Worm (Caenorhabditis elegans) whole organism, L3 larva: ENCODE measurements around the gene F36H12.4.
"Not testable (repeated sequence)": the region's sequence is repeated elsewhere in the genome, so short reads cannot be mapped to it uniquely, and the experiment has no call there.

Experiments used
- ZK546.5 ChIP-seq: sonication (generic microtip); optimal IDR thresholded peaks from 2 replicates; lab custom pipeline; 2017; ENCODE audit warnings: missing biosample characterization, missing genetic modification characterization
- aly-2 ChIP-seq: fragments of 150-350 bp; optimal IDR thresholded peaks from 2 replicates; lab custom pipeline; 2014; ENCODE audit warnings: missing biosample characterization, missing genetic modification characterization
- ama-1 ChIP-seq: fragments of 150-350 bp; optimal IDR thresholded peaks from 2 replicates; lab custom pipeline; 2018
- ceh-28 ChIP-seq: fragments of 150-350 bp; optimal IDR thresholded peaks from 2 replicates; lab custom pipeline; 2014; ENCODE audit warnings: missing biosample characterization, missing genetic modification reagents, missing genetic modification characterization
- ceh-82 ChIP-seq: fragments of 150-350 bp; optimal IDR thresholded peaks from 2 replicates; lab custom pipeline; 2014; ENCODE audit warnings: missing biosample characterization, missing genetic modification characterization
- ceh-9 ChIP-seq: sonication (generic microtip); optimal IDR thresholded peaks from 2 replicates; lab custom pipeline; 2018; ENCODE audit warnings: missing biosample characterization, missing genetic modification characterization
- daf-12 ChIP-seq: fragments of 150-350 bp; optimal IDR thresholded peaks from 2 replicates; lab custom pipeline; 2014; ENCODE audit warnings: missing biosample characterization, missing genetic modification reagents, missing genetic modification characterization
- egl-27 ChIP-seq: sonication (generic microtip); optimal IDR thresholded peaks from 4 replicates; lab custom pipeline; 2017; ENCODE audit warnings: missing biosample characterization, missing genetic modification reagents, missing genetic modification characterization
- egl-5 ChIP-seq: fragments of 150-350 bp; optimal IDR thresholded peaks from 2 replicates; lab custom pipeline; 2017; ENCODE audit warnings: missing biosample characterization, missing genetic modification reagents, missing genetic modification characterization, inconsistent platforms
- fkh-10 ChIP-seq: sonication (generic microtip); optimal IDR thresholded peaks from 2 replicates; lab custom pipeline; 2017; ENCODE audit warnings: missing biosample characterization, missing genetic modification reagents, missing genetic modification characterization
- fos-1 ChIP-seq: fragments of 150-350 bp; optimal IDR thresholded peaks from 2 replicates; lab custom pipeline; 2014; ENCODE audit warnings: missing biosample characterization, missing genetic modification characterization
- hmg-11 ChIP-seq: sonication (generic microtip); optimal IDR thresholded peaks from 2 replicates; lab custom pipeline; 2016; ENCODE audit warnings: missing genetic modification characterization, missing compliant biosample characterization
- jun-1 ChIP-seq: fragments of 150-350 bp; optimal IDR thresholded peaks from 2 replicates; lab custom pipeline; 2014; ENCODE audit warnings: missing biosample characterization, missing genetic modification reagents, missing genetic modification characterization
- lin-39 ChIP-seq: fragments of 150-350 bp; optimal IDR thresholded peaks from 2 replicates; lab custom pipeline; 2018; ENCODE audit warnings: missing biosample characterization, missing genetic modification reagents, missing genetic modification characterization
- lsy-12 ChIP-seq: sonication (generic microtip); optimal IDR thresholded peaks from 2 replicates; lab custom pipeline; 2016; ENCODE audit warnings: mild to moderate bottlenecking, missing genetic modification characterization, missing compliant biosample characterization
- mdl-1 ChIP-seq: fragments of 150-350 bp; optimal IDR thresholded peaks from 2 replicates; lab custom pipeline; 2014; ENCODE audit warnings: missing biosample characterization, missing genetic modification characterization
- mml-1 ChIP-seq: fragments of 150-350 bp; sonication (generic microtip); optimal IDR thresholded peaks from 3 replicates; lab custom pipeline; 2014; ENCODE audit warnings: missing biosample characterization, missing genetic modification characterization
- nfya-1 ChIP-seq: sonication (generic microtip); optimal IDR thresholded peaks from 2 replicates; lab custom pipeline; 2017; ENCODE audit warnings: missing genetic modification characterization, mild to moderate bottlenecking, missing compliant biosample characterization, antibody characterized with exemption, moderate library complexity; ENCODE audit not compliant: insufficient read depth
- nhr-12 ChIP-seq: fragments of 150-350 bp; optimal IDR thresholded peaks from 2 replicates; lab custom pipeline; 2014; ENCODE audit warnings: missing biosample characterization, missing genetic modification characterization
- nhr-23 ChIP-seq: fragments of 150-350 bp; optimal IDR thresholded peaks from 2 replicates; lab custom pipeline; 2014; ENCODE audit warnings: missing biosample characterization, missing genetic modification reagents, missing genetic modification characterization
- nhr-25 ChIP-seq: sonication (generic microtip); optimal IDR thresholded peaks from 2 replicates; lab custom pipeline; 2017; ENCODE audit warnings: missing biosample characterization, missing genetic modification characterization
- nhr-28 ChIP-seq: fragments of 150-350 bp; optimal IDR thresholded peaks from 2 replicates; lab custom pipeline; 2014; ENCODE audit warnings: missing biosample characterization, missing genetic modification characterization
- nhr-43 ChIP-seq: sonication (generic microtip); optimal IDR thresholded peaks from 2 replicates; lab custom pipeline; 2016; ENCODE audit warnings: mild to moderate bottlenecking, missing genetic modification characterization, missing compliant biosample characterization; ENCODE audit not compliant: poor library complexity, severe bottlenecking
- nhr-76 ChIP-seq: fragments of 150-350 bp; sonication (generic microtip); optimal IDR thresholded peaks from 5 replicates; lab custom pipeline; 2014; ENCODE audit warnings: missing biosample characterization, missing genetic modification characterization
- pqm-1 ChIP-seq: fragments of 150-350 bp; optimal IDR thresholded peaks from 2 replicates; lab custom pipeline; 2017; ENCODE audit warnings: missing biosample characterization, missing genetic modification characterization, inconsistent platforms
- skn-1 ChIP-seq: fragments of 150-350 bp; optimal IDR thresholded peaks from 2 replicates; lab custom pipeline; 2014; ENCODE audit warnings: missing biosample characterization, missing genetic modification characterization
- snpc-4 ChIP-seq: fragments of 150-350 bp; optimal IDR thresholded peaks from 2 replicates; lab custom pipeline; 2014; ENCODE audit warnings: missing biosample characterization, missing genetic modification characterization
- unc-39 ChIP-seq: sonication (generic microtip); optimal IDR thresholded peaks from 4 replicates; lab custom pipeline; 2017; ENCODE audit warnings: missing biosample characterization, missing genetic modification characterization
- unc-62 ChIP-seq: fragments of 150-350 bp; sonication (generic microtip); optimal IDR thresholded peaks from 4 replicates; lab custom pipeline; 2014; ENCODE audit warnings: missing biosample characterization, missing genetic modification reagents, missing genetic modification characterization
- zag-1 ChIP-seq: fragments of 150-350 bp; optimal IDR thresholded peaks from 2 replicates; lab custom pipeline; 2014; ENCODE audit warnings: missing biosample characterization, missing genetic modification characterization
- ztf-4 ChIP-seq: fragments of 150-350 bp; optimal IDR thresholded peaks from 2 replicates; lab custom pipeline; 2014; ENCODE audit warnings: missing biosample characterization, missing genetic modification characterization

Gene F36H12.4

ce11 chrIV:5268803-5269202 is at the start of gene F36H12.4:
Gene F36H12.4, plus strand, starts transcription at chrIV:5269103.
- TF ChIP-seq lsy-12 (tag; lab: Kevin White, UChicago) (no peak), zag-1 (tag; lab: Kevin White, UChicago) (no peak), nhr-23 (tag; lab: Kevin White, UChicago) (no peak), nhr-12 (no peak), ceh-9 (tag; lab: Kevin White, UChicago) (no peak)

DNA sequence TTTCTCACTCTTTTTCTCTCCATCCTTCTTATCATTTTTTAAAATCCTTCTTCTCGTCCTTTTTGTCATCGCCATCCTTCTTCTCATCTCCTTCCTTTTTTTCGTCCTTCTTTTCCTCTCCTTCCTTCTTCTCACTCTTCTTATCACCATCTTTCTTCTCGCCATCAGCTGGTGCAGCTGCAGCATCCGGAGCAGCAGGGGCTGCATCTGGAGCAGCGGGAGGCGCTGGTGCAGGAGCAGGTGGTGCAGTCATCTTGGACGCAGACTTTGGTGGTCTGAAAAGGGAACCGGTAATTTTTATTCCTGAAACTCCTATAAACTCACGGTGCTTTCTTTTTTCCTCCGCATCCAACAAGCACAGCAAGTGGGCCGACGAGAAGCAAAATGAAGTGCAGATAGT is 47.2 kb upstream of the F36H12.4 start:
- TF ChIP-seq ceh-9 (tag; lab: Kevin White, UChicago) = no peak
- no peak for TF ChIP-seq ZK546.5 (tag; lab: Kevin White, UChicago)
- no peak for TF ChIP-seq egl-5 (tag; lab: Kevin White, UChicago)
- no peak for TF ChIP-seq fos-1
- TF ChIP-seq nhr-25 (tag; lab: Kevin White, UChicago) = no peak
- TF ChIP-seq unc-62 (GFP tag; lab: Kevin White, UChicago) = no peak
- TF ChIP-seq jun-1 (tag; lab: Kevin White, UChicago) = no peak
- TF ChIP-seq ztf-4 (tag; lab: Kevin White, UChicago) = no peak
- no peak for TF ChIP-seq ama-1
- TF ChIP-seq hmg-11 = no peak
- no peak for TF ChIP-seq daf-12
- TF ChIP-seq aly-2 = no peak
- TF ChIP-seq egl-27 (tag; lab: Kevin White, UChicago) = no peak
- TF ChIP-seq ceh-28 (tag; lab: Kevin White, UChicago) = no peak
- no peak for TF ChIP-seq skn-1 (tag; lab: Kevin White, UChicago)
- no peak for TF ChIP-seq nhr-43 (tag; lab: Kevin White, UChicago)
- TF ChIP-seq fkh-10 (GFP tag; lab: Kevin White, UChicago) = no peak

DNA sequence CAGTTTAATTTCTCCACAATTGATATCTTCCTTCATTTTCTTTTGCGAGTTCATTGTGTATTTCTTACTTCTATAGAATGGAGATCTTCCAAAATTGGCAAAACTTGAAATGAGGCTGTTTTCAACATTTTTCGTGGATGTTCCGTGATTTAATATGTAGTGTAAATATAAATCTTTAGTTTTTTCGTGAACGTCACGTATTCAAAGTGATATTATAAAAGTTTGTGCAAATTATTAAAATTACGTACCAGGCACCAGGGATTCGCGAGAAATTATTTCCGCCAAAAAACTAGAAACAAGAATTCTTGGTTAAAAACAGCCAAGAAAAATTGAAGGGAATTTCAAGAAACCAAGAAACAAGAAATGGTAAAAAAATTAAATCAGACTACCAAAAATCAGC is 44.7 kb upstream of the F36H12.4 start, which contains the start of gene Y59E9AL.8:
Y59E9AL.8 (minus strand) TSS at position 101 of the 400 bp plus-strand sequence.
- no peak for TF ChIP-seq mml-1 (tag; lab: Kevin White, UChicago)
- no peak for TF ChIP-seq nhr-76 (tag; lab: Kevin White, UChicago)
- TF ChIP-seq egl-27 (tag; lab: Kevin White, UChicago) = no peak
- no peak for TF ChIP-seq unc-62 (GFP tag; lab: Kevin White, UChicago)
- no peak for TF ChIP-seq egl-5 (tag; lab: Kevin White, UChicago)

ce11 chrIV:5225277-5225822 is 43.6 kb upstream of the F36H12.4 start, which contains the start of gene cylc-1:
Gene cylc-1, minus strand, starts transcription at chrIV:5225772.
- not testable (repeated sequence) for TF ChIP-seq zag-1 (tag; lab: Kevin White, UChicago); egl-27 (tag; lab: Kevin White, UChicago); ama-1

ce11 chrIV:5226552-5226951 is 42.4 kb upstream of the F36H12.4 start, which contains the start of gene nsph-4.1:
Gene nsph-4.1, plus strand, starts transcription at chrIV:5226852.
- TF ChIP-seq unc-39 (tag; lab: Kevin White, UChicago); snpc-4 (tag; lab: Kevin White, UChicago); mdl-1: not testable (repeated sequence)

DNA sequence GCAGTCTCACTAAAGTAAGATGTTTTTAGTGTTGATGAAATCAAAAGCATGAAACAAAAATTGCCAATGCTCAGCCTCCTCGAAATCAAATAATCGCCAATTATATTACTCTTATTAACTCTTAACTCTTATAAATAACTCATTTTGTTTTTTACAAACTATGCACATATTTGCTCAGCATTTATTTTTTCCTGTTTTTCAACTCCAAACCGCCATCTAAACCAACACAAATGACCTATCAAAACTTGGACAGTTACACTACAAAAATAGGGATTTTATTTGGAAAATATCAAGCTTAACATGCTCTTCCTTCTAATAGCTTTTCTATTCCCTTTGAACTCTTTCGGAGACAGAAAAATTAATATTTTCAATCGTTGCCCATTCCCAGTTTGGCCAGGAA is 40.3 kb upstream of the F36H12.4 start, which contains the start of gene thn-6:
thn-6 (plus strand) TSS at position 301 of the 400 bp plus-strand sequence.
- no peak for TF ChIP-seq pqm-1
- no peak for TF ChIP-seq ceh-82 (tag; lab: Kevin White, UChicago)
- no peak for TF ChIP-seq nhr-76 (tag; lab: Kevin White, UChicago)
- no peak for TF ChIP-seq fkh-10 (GFP tag; lab: Kevin White, UChicago)
- TF ChIP-seq nfya-1 (tag; lab: Kevin White, UChicago) = no peak
- no peak for TF ChIP-seq nhr-28 (tag; lab: Kevin White, UChicago)
- TF ChIP-seq lin-39 = no peak
- no peak for TF ChIP-seq ama-1
- TF ChIP-seq unc-39 (tag; lab: Kevin White, UChicago) = no peak
- no peak for TF ChIP-seq hmg-11
